Fruit fly (Drosophila melanogaster) whole organism, prepupa: ENCODE results near the gene CG14042.

ENCODE experiments used
- Blimp-1 ChIP-seq: fragments of 200-800 bp; sonication (Bioruptor generic); optimal IDR thresholded peaks from 3 replicates; lab custom pipeline; 2017; ENCODE audit warnings: missing biosample characterization, missing genetic modification characterization, mild to moderate bottlenecking, moderate library complexity, missing genetic modification reagents
- CG11294 ChIP-seq: fragments of 200-800 bp; sonication (Bioruptor generic); IDR thresholded peaks from 2 replicates; pipeline ENCODE4 v1.3.6; 2022; ENCODE audit warnings: missing biosample characterization, missing genetic modification characterization
- CG11762 ChIP-seq: fragments of 200-800 bp; sonication (Bioruptor generic); optimal IDR thresholded peaks from 3 replicates; lab custom pipeline; 2016; ENCODE audit warnings: missing biosample characterization, missing genetic modification characterization; ENCODE audit not compliant: insufficient read depth
- CG11902 ChIP-seq: fragments of 200-800 bp; sonication (Bioruptor generic); optimal IDR thresholded peaks from 3 replicates; lab custom pipeline; 2016; ENCODE audit warnings: missing biosample characterization, missing genetic modification characterization
- CG3032 ChIP-seq: fragments of 200-800 bp; optimal IDR thresholded peaks from 2 replicates; lab custom pipeline; 2019; ENCODE audit warnings: missing biosample characterization, mild to moderate bottlenecking, missing genetic modification characterization, moderate library complexity
- CG32006 ChIP-seq: fragments of 200-800 bp; sonication (Bioruptor generic); optimal IDR thresholded peaks from 3 replicates; lab custom pipeline; 2017; ENCODE audit warnings: missing biosample characterization, mild to moderate bottlenecking, missing genetic modification characterization
- CG3919 ChIP-seq: fragments of 200-800 bp; sonication (Bioruptor generic); optimal IDR thresholded peaks from 3 replicates; lab custom pipeline; 2016; ENCODE audit warnings: missing biosample characterization, missing genetic modification characterization
- CG4318 ChIP-seq: fragments of 200-800 bp; sonication (Bioruptor generic); optimal IDR thresholded peaks from 3 replicates; lab custom pipeline; 2017; ENCODE audit warnings: missing biosample characterization, mild to moderate bottlenecking, missing genetic modification characterization
- CG6163 ChIP-seq: fragments of 200-800 bp; sonication (Bioruptor generic); IDR thresholded peaks from 3 replicates; pipeline ENCODE4 v1.3.6; 2022; ENCODE audit warnings: missing biosample characterization, missing genetic modification characterization
- CG6276 ChIP-seq: fragments of 200-800 bp; sonication (Bioruptor generic); optimal IDR thresholded peaks from 2 replicates; lab custom pipeline; 2017; ENCODE audit warnings: missing biosample characterization, mild to moderate bottlenecking, missing genetic modification characterization
- CG6854 ChIP-seq: fragments of 200-800 bp; sonication (Bioruptor generic); optimal IDR thresholded peaks from 2 replicates; lab custom pipeline; 2017; ENCODE audit warnings: missing biosample characterization, mild to moderate bottlenecking, missing genetic modification characterization
- CG8319 ChIP-seq: fragments of 200-800 bp; sonication (Bioruptor generic); optimal IDR thresholded peaks from 3 replicates; lab custom pipeline; 2016; ENCODE audit warnings: missing biosample characterization, missing genetic modification characterization
- CG8632 ChIP-seq: fragments of 200-800 bp; sonication (Bioruptor generic); optimal IDR thresholded peaks from 3 replicates; lab custom pipeline; 2016; ENCODE audit warnings: missing biosample characterization, missing genetic modification characterization
- Eip75B ChIP-seq: fragments of 200-800 bp; sonication (Bioruptor generic); optimal IDR thresholded peaks from 3 replicates; lab custom pipeline; 2016; ENCODE audit warnings: missing biosample characterization, missing genetic modification characterization
- Eip78C ChIP-seq: fragments of 200-800 bp; sonication (Bioruptor generic); peaks from one replicate; lab custom pipeline; 2016; ENCODE audit warnings: missing biosample characterization, missing genetic modification characterization
- Ets21C ChIP-seq: fragments of 200-800 bp; sonication (Bioruptor generic); optimal IDR thresholded peaks from 3 replicates; lab custom pipeline; 2016; ENCODE audit warnings: missing biosample characterization, missing genetic modification characterization
- Ets96B ChIP-seq: fragments of 200-800 bp; optimal IDR thresholded peaks from 2 replicates; lab custom pipeline; 2019; ENCODE audit warnings: missing biosample characterization, mild to moderate bottlenecking, missing genetic modification characterization, moderate library complexity
- Gug ChIP-seq: fragments of 200-800 bp; sonication (Bioruptor generic); IDR thresholded peaks from 2 replicates; pipeline ENCODE4 v1.3.6; 2022; ENCODE audit warnings: missing biosample characterization, missing genetic modification characterization
- Hr38 ChIP-seq: sonication (Bioruptor generic); optimal IDR thresholded peaks from 2 replicates; lab custom pipeline; 2016; ENCODE audit warnings: missing biosample characterization, missing genetic modification characterization
- Hr39 ChIP-seq: fragments of 200-800 bp; sonication (Bioruptor generic); optimal IDR thresholded peaks from 2 replicates; lab custom pipeline; 2016; ENCODE audit warnings: missing biosample characterization, missing genetic modification characterization
- Lpt ChIP-seq: fragments of 200-800 bp; sonication (Bioruptor generic); optimal IDR thresholded peaks from 3 replicates; lab custom pipeline; 2016; ENCODE audit warnings: missing biosample characterization, missing genetic modification characterization
- Met ChIP-seq: fragments of 200-800 bp; sonication (Bioruptor generic); optimal IDR thresholded peaks from 3 replicates; lab custom pipeline; 2016; ENCODE audit warnings: missing biosample characterization, missing genetic modification characterization
- OdsH ChIP-seq: fragments of 200-800 bp; sonication (Bioruptor generic); optimal IDR thresholded peaks from 3 replicates; lab custom pipeline; 2016; ENCODE audit warnings: missing biosample characterization, missing genetic modification characterization
- Smox ChIP-seq: fragments of 200-800 bp; sonication (Bioruptor generic); optimal IDR thresholded peaks from 3 replicates; lab custom pipeline; 2016; ENCODE audit warnings: missing biosample characterization, missing genetic modification characterization
- Sox102F ChIP-seq: fragments of 200-800 bp; sonication (Bioruptor generic); optimal IDR thresholded peaks from 2 replicates; lab custom pipeline; 2016; ENCODE audit warnings: missing biosample characterization, mild to moderate bottlenecking, missing genetic modification characterization
- Sox14 ChIP-seq: fragments of 200-800 bp; sonication (Bioruptor generic); optimal IDR thresholded peaks from 3 replicates; lab custom pipeline; 2016; ENCODE audit warnings: missing biosample characterization, missing genetic modification characterization
- Sox15 ChIP-seq: fragments of 200-800 bp; sonication (Bioruptor generic); optimal IDR thresholded peaks from 3 replicates; lab custom pipeline; 2016; ENCODE audit warnings: missing biosample characterization, missing genetic modification characterization
- acj6 ChIP-seq: fragments of 200-800 bp; sonication (Bioruptor generic); optimal IDR thresholded peaks from 3 replicates; lab custom pipeline; 2016; ENCODE audit warnings: missing biosample characterization, missing genetic modification characterization
- cyc ChIP-seq: fragments of 200-800 bp; sonication (Bioruptor generic); optimal IDR thresholded peaks from 3 replicates; lab custom pipeline; 2016; ENCODE audit warnings: missing biosample characterization, missing genetic modification characterization
- dac ChIP-seq: fragments of 200-800 bp; sonication (Bioruptor generic); optimal IDR thresholded peaks from 2 replicates; lab custom pipeline; 2017; ENCODE audit warnings: missing biosample characterization, mild to moderate bottlenecking, missing genetic modification characterization
- dsx ChIP-seq: fragments of 200-800 bp; optimal IDR thresholded peaks from 3 replicates; lab custom pipeline; 2019; ENCODE audit warnings: missing biosample characterization, mild to moderate bottlenecking, missing genetic modification characterization, moderate library complexity; ENCODE audit not compliant: poor library complexity, severe bottlenecking
- eg ChIP-seq: fragments of 200-800 bp; sonication (Bioruptor generic); IDR thresholded peaks from 3 replicates; pipeline ENCODE4 v1.3.6; 2022; ENCODE audit warnings: missing biosample characterization, missing genetic modification characterization
- esn ChIP-seq: fragments of 200-800 bp; sonication (Bioruptor generic); optimal IDR thresholded peaks from 2 replicates; lab custom pipeline; 2016; ENCODE audit warnings: missing biosample characterization, mild to moderate bottlenecking, missing genetic modification characterization, moderate library complexity
- fd85E ChIP-seq: fragments of 200-800 bp; sonication (Bioruptor generic); optimal IDR thresholded peaks from 3 replicates; lab custom pipeline; 2016; ENCODE audit warnings: missing biosample characterization, missing genetic modification characterization
- lz ChIP-seq: fragments of 200-800 bp; sonication (Bioruptor generic); optimal IDR thresholded peaks from 3 replicates; lab custom pipeline; 2016; ENCODE audit warnings: missing biosample characterization, missing genetic modification characterization
- net ChIP-seq: fragments of 200-800 bp; sonication (Bioruptor generic); optimal IDR thresholded peaks from 3 replicates; lab custom pipeline; 2016; ENCODE audit warnings: missing biosample characterization, missing genetic modification characterization
- pdm3 ChIP-seq: fragments of 200-800 bp; sonication (Bioruptor generic); optimal IDR thresholded peaks from 3 replicates; lab custom pipeline; 2016; ENCODE audit warnings: missing biosample characterization, missing genetic modification characterization
- salr ChIP-seq, 2 experiments: fragments of 200-800 bp; sonication (Bioruptor generic); optimal IDR thresholded peaks; 3 replicates each; lab custom pipeline; 2016 to 2018; ENCODE audit warnings: missing biosample characterization in 2 of 2, missing genetic modification characterization in 2 of 2, mild to moderate bottlenecking in 1 of 2
- spab ChIP-seq: fragments of 200-800 bp; sonication (Bioruptor generic); optimal IDR thresholded peaks from 2 replicates; lab custom pipeline; 2017; ENCODE audit warnings: missing biosample characterization, mild to moderate bottlenecking, missing genetic modification characterization, missing genetic modification reagents
- ss ChIP-seq, 2 experiments: fragments of 200-800 bp; sonication (Bioruptor generic); optimal IDR thresholded peaks; 2 replicates in 1 of 2; 3 replicates in 1 of 2; lab custom pipeline; 2017 to 2018; ENCODE audit warnings: mild to moderate bottlenecking in 2 of 2, missing biosample characterization in 2 of 2, missing genetic modification characterization in 2 of 2, moderate library complexity in 1 of 2
- topi ChIP-seq: fragments of 200-800 bp; sonication (Bioruptor generic); optimal IDR thresholded peaks from 3 replicates; lab custom pipeline; 2016; ENCODE audit warnings: missing biosample characterization, missing genetic modification characterization
- vri ChIP-seq: fragments of 200-800 bp; sonication (Bioruptor generic); optimal IDR thresholded peaks from 3 replicates; lab custom pipeline; 2016; ENCODE audit warnings: missing biosample characterization, mild to moderate bottlenecking, missing genetic modification characterization

CG14042 gene

DNA sequence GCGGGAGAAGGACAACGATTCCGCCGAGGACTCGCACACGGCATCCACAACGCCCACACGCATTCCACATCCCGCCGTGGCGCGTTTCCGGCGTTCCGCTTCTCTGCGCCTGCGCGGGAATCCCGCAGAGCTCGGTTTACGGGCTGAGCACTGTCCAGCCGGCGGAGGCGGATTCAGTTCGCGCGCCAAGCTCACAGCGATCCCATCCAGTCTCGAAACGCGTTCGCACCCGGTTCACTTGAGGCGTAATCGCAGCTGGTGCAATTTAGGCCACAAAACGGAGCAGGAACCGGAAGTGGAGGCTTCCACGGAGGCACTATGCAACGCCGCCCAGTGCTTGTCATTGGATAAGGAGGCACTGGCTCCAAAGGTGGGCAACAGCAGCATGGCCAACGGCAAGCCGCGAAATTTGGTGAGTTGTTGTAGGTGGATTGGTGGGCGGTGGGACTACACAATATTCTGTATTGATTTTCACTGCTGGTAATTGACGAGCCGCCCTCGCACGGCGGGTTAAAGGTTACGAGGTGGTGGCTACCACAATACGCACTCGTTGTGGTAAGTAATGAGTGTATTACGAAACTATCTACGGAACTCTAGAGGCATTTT, 25.4 kb downstream of the CG14042 start:
- TF ChIP-seq CG11762 (GFP tag; lab: Kevin White, UChicago) (no peak), acj6 (GFP tag; lab: Kevin White, UChicago) (no peak), pdm3 (GFP tag; lab: Kevin White, UChicago) (no peak), Gug (GFP tag; lab: Robert Waterston, UW) (no peak), Lpt (no peak), lz (GFP tag; lab: Kevin White, UChicago) (no peak), esn (GFP tag; lab: Kevin White, UChicago) (no peak), CG6854 (GFP tag; lab: Kevin White, UChicago) (no peak), OdsH (no peak), Sox102F (GFP tag; lab: Kevin White, UChicago) (no peak), CG8632 (GFP tag; lab: Kevin White, UChicago) (no peak), CG3919 (GFP tag; lab: Kevin White, UChicago) (no peak), Eip75B (GFP tag; lab: Kevin White, UChicago) (no peak), Eip78C (no peak), fd85E (GFP tag; lab: Kevin White, UChicago) (no peak), CG4318 (GFP tag; lab: Kevin White, UChicago) (no peak), cyc (GFP tag; lab: Kevin White, UChicago) (no peak)

DNA sequence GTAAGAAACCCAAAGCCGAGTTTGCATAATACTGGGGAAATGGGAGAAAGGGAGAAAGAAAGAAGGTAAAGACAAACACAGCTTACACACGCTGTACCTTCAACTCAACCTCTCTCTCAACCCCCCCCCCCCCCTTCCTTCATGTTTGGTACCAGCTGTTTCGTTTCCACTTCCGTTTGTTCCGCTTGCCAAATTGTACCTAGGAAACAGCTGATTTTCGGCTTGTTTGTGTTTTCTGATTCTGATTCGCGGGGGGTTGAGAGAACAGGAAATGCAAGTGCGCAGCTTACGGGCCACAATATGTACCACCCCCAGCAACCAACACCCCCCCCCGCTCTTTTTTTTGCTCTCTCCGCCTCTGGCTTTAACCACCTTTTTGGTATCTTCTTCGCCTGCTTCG, 26.4 kb downstream of the CG14042 start:
- no peak for TF ChIP-seq Lpt
- TF ChIP-seq CG6854 (GFP tag; lab: Kevin White, UChicago): peak; percentile 20
- TF ChIP-seq CG6276 (GFP tag; lab: Kevin White, UChicago): peak; percentile 80

DNA sequence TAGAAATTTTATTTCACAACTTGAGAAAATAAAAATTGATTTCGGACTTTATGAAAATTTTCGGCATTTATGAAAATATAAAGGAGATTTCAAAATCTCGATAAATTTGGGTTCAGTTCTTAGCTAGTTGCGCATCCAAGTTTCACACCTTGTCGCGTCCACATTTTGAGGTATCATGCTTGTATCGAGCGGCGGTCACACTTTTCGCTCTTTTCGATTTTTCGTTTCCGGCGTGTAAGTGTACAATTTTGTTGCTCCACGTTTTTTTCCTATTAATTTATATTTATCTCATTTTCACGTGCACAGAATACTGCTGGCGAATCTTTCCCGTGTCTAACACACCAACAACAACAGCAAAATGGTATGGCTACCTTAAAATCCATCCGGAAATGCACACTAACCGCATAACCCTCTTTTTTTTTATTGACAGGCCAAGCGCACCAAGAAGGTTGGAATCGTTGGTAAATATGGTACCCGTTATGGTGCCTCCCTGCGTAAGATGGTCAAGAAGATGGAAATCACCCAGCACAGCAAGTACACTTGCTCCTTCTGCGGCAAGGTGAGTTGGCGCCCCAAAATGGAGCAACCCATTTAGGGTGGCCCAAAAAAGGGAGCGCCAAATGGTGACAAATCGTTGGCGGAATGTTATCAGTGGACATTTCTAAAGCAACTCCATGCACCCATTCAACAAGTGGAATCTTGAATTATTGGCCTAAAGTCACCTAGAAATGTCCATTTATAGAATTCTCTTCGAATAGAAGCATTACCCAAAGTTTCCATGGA, 33.5 kb downstream of the CG14042 start, which contains the start of gene RpL37A:
RpL37A (plus strand) TSS at position 161 of the 783 bp plus-strand sequence.
- TF ChIP-seq CG3032 (tag; lab: Kevin White, UChicago): peak; percentile 62
- peak; percentile 85 for TF ChIP-seq CG6163 (GFP tag; lab: Robert Waterston, UW)
- peak; percentile 75 for TF ChIP-seq fd85E (GFP tag; lab: Kevin White, UChicago)
- peak; percentile 53 for TF ChIP-seq acj6 (GFP tag; lab: Kevin White, UChicago)
- TF ChIP-seq OdsH: peak; percentile 40
- TF ChIP-seq CG3919 (GFP tag; lab: Kevin White, UChicago): peak; percentile 84
- no peak for TF ChIP-seq CG6276 (GFP tag; lab: Kevin White, UChicago)
- TF ChIP-seq dsx (GFP tag; lab: Kevin White, UChicago): no peak
- TF ChIP-seq Eip78C: peak; percentile 92
- no peak for TF ChIP-seq Hr38 (GFP tag; lab: Kevin White, UChicago)
- no peak for TF ChIP-seq dac (GFP tag; lab: Kevin White, UChicago)
- peak; percentile 94 for TF ChIP-seq CG6854 (GFP tag; lab: Kevin White, UChicago)
- peak in 1 of 2 experiments; percentile 47 for TF ChIP-seq salr (GFP tag; optimal IDR thresholded peaks at IDR 0.05; lab: Kevin White, UChicago)
- peak; percentile 68 for TF ChIP-seq Met (GFP tag; lab: Kevin White, UChicago)
- TF ChIP-seq Gug (GFP tag; lab: Robert Waterston, UW): no peak
- TF ChIP-seq topi (GFP tag; lab: Kevin White, UChicago): peak; percentile 82
- no peak for TF ChIP-seq CG11902 (GFP tag; lab: Kevin White, UChicago)
- TF ChIP-seq Ets21C (GFP tag; lab: Kevin White, UChicago): no peak
- peak; percentile 79 for TF ChIP-seq net (GFP tag; lab: Kevin White, UChicago)
- peak; percentile 60 for TF ChIP-seq Hr39
- TF ChIP-seq Sox15 (GFP tag; lab: Kevin White, UChicago): no peak
- TF ChIP-seq CG11294 (GFP tag; lab: Robert Waterston, UW): peak; percentile 7; the same call in 1 of the 2 replicates
- no peak for TF ChIP-seq CG11762 (GFP tag; lab: Kevin White, UChicago)
- TF ChIP-seq CG4318 (GFP tag; lab: Kevin White, UChicago): no peak
- no peak for TF ChIP-seq Ets96B (tag; lab: Kevin White, UChicago)
- no peak for TF ChIP-seq Lpt
- no peak for TF ChIP-seq pdm3 (GFP tag; lab: Kevin White, UChicago)
- TF ChIP-seq esn (GFP tag; lab: Kevin White, UChicago): peak; percentile 73
- peak; percentile 42 for TF ChIP-seq CG8319
- TF ChIP-seq vri (GFP tag; lab: Kevin White, UChicago): peak; percentile 56
- no peak for TF ChIP-seq CG32006 (GFP tag; lab: Kevin White, UChicago)
- no peak for TF ChIP-seq Smox (GFP tag; lab: Kevin White, UChicago)
- TF ChIP-seq CG8632 (GFP tag; lab: Kevin White, UChicago): peak; percentile 27
- peak; percentile 33 for TF ChIP-seq Sox14 (GFP tag; lab: Kevin White, UChicago)
- no peak for TF ChIP-seq spab (GFP tag; lab: Kevin White, UChicago)
- TF ChIP-seq ss (GFP tag; optimal IDR thresholded peaks at IDR 0.05; lab: Kevin White, UChicago): peak; percentile 59 to 81
- TF ChIP-seq eg (GFP tag; lab: Robert Waterston, UW): no peak; the same call in 2 of the 3 replicates
- TF ChIP-seq Blimp-1: peak; percentile 54
